Fruit fly (Drosophila melanogaster) whole organism, embryonic: ENCODE data around the gene Ced-12.

Experiments
- ATbp ChIP-seq: fragments of 200-800 bp; sonication (Bioruptor generic); optimal IDR thresholded peaks from 2 replicates; lab custom pipeline; 2017; ENCODE audit warnings: missing biosample characterization, mild to moderate bottlenecking, missing genetic modification characterization, missing genetic modification reagents
- Aef1 ChIP-seq: fragments of 200-800 bp; sonication (Bioruptor generic); IDR thresholded peaks from 3 replicates; pipeline ENCODE4 v1.3.6; 2022; ENCODE audit warnings: missing biosample characterization, missing genetic modification characterization
- B-H2 ChIP-seq: fragments of 200-800 bp; sonication (Bioruptor generic); optimal IDR thresholded peaks from 2 replicates; lab custom pipeline; 2018; ENCODE audit warnings: missing biosample characterization, mild to moderate bottlenecking, missing genetic modification characterization
- Bgb ChIP-seq: fragments of 200-800 bp; sonication (Bioruptor generic); IDR thresholded peaks from 2 replicates; pipeline ENCODE4 v1.3.6; 2022; ENCODE audit warnings: missing biosample characterization, missing genetic modification characterization; ENCODE audit not compliant: partially characterized antibody
- CG10462 ChIP-seq: fragments of 200-800 bp; sonication (Bioruptor generic); optimal IDR thresholded peaks from 2 replicates; lab custom pipeline; 2016; ENCODE audit warnings: missing biosample characterization, missing genetic modification characterization
- CG11093 ChIP-seq: fragments of 200-800 bp; sonication (Bioruptor generic); IDR thresholded peaks from 3 replicates; pipeline ENCODE4 v1.3.6; 2022; ENCODE audit warnings: missing biosample characterization, missing genetic modification characterization
- CG12104 ChIP-seq: fragments of 200-800 bp; sonication (Bioruptor generic); optimal IDR thresholded peaks from 3 replicates; lab custom pipeline; 2016; ENCODE audit warnings: missing biosample characterization, missing genetic modification characterization
- CG12391 ChIP-seq: fragments of 200-800 bp; sonication (Bioruptor generic); optimal IDR thresholded peaks from 3 replicates; lab custom pipeline; 2018; ENCODE audit warnings: missing biosample characterization, mild to moderate bottlenecking, missing genetic modification characterization, moderate library complexity
- CG12659 ChIP-seq: fragments of 200-800 bp; sonication (Bioruptor generic); optimal IDR thresholded peaks from 3 replicates; lab custom pipeline; 2017; ENCODE audit warnings: mild to moderate bottlenecking, missing biosample characterization, missing genetic modification reagents, missing genetic modification characterization
- CG14965 ChIP-seq: fragments of 200-800 bp; sonication (Bioruptor generic); optimal IDR thresholded peaks from 2 replicates; lab custom pipeline; 2016; ENCODE audit warnings: missing biosample characterization, missing genetic modification characterization, borderline replicate concordance
- CG15479 ChIP-seq: fragments of 200-800 bp; sonication (Bioruptor generic); optimal IDR thresholded peaks from 3 replicates; lab custom pipeline; 2019; ENCODE audit warnings: missing biosample characterization, mild to moderate bottlenecking, missing genetic modification characterization, moderate library complexity
- CG15514 ChIP-seq: fragments of 200-800 bp; sonication (Bioruptor generic); optimal IDR thresholded peaks from 3 replicates; lab custom pipeline; 2017; ENCODE audit warnings: missing biosample characterization, missing genetic modification characterization, mild to moderate bottlenecking, moderate library complexity, missing genetic modification reagents
- CG16779 ChIP-seq: fragments of 200-800 bp; sonication (Bioruptor generic); IDR thresholded peaks from 2 replicates; pipeline ENCODE4 v1.3.6; 2022; ENCODE audit warnings: missing biosample characterization, missing genetic modification characterization
- CG16813 ChIP-seq: fragments of 200-800 bp; sonication (Bioruptor generic); IDR thresholded peaks from 3 replicates; pipeline ENCODE4 v1.3.6; 2022; ENCODE audit warnings: missing biosample characterization, missing genetic modification characterization; ENCODE audit not compliant: partially characterized antibody
- CG18619 ChIP-seq: fragments of 200-800 bp; sonication (Bioruptor generic); optimal IDR thresholded peaks from 3 replicates; lab custom pipeline; 2017; ENCODE audit warnings: missing biosample characterization, mild to moderate bottlenecking, missing genetic modification characterization
- CG30020 ChIP-seq: fragments of 200-800 bp; optimal IDR thresholded peaks from 2 replicates; lab custom pipeline; 2019; ENCODE audit warnings: missing biosample characterization, mild to moderate bottlenecking, missing genetic modification characterization, moderate library complexity
- CG31365 ChIP-seq: fragments of 200-800 bp; sonication (Bioruptor generic); optimal IDR thresholded peaks from 2 replicates; lab custom pipeline; 2018; ENCODE audit warnings: missing biosample characterization, mild to moderate bottlenecking, missing genetic modification characterization
- CG33557 ChIP-seq: fragments of 200-800 bp; sonication (Bioruptor generic); optimal IDR thresholded peaks from 2 replicates; lab custom pipeline; 2019; ENCODE audit warnings: missing biosample characterization, mild to moderate bottlenecking, missing genetic modification characterization, moderate library complexity
- CG34422 ChIP-seq: fragments of 200-800 bp; sonication (Bioruptor generic); IDR thresholded peaks from 3 replicates; pipeline ENCODE4 v1.3.6; 2022; ENCODE audit warnings: missing biosample characterization, missing genetic modification characterization
- CG4707 ChIP-seq: fragments of 200-800 bp; sonication (Bioruptor generic); optimal IDR thresholded peaks from 2 replicates; lab custom pipeline; 2018; ENCODE audit warnings: missing biosample characterization, mild to moderate bottlenecking, missing genetic modification characterization, moderate library complexity
- CG7786 ChIP-seq: fragments of 200-800 bp; sonication (Bioruptor generic); optimal IDR thresholded peaks from 2 replicates; lab custom pipeline; 2016; ENCODE audit warnings: missing biosample characterization, missing genetic modification characterization
- Dfd ChIP-seq, 2 experiments: fragments of >200 bp; optimal IDR thresholded peaks; 2 replicates each; lab custom pipeline; 2017; ENCODE audit warnings: missing biosample characterization in 2 of 2, missing genetic modification characterization in 2 of 2
- Fer1 ChIP-seq: fragments of 200-800 bp; sonication (Bioruptor generic); optimal IDR thresholded peaks from 2 replicates; lab custom pipeline; 2017; ENCODE audit warnings: missing biosample characterization, mild to moderate bottlenecking, missing genetic modification characterization
- GATAe ChIP-seq: fragments of 200-800 bp; sonication (Bioruptor generic); conservative IDR thresholded peaks from 2 replicates; pipeline ENCODE4 v1.3.6; 2022; ENCODE audit warnings: missing biosample characterization, missing genetic modification characterization
- HHEX ChIP-seq: fragments of 200-800 bp; sonication (Bioruptor generic); optimal IDR thresholded peaks from 3 replicates; lab custom pipeline; 2017; ENCODE audit warnings: missing biosample characterization, mild to moderate bottlenecking, missing genetic modification characterization, missing genetic modification reagents
- HLHmδ ChIP-seq: fragments of 200-800 bp; sonication (Bioruptor generic); optimal IDR thresholded peaks from 2 replicates; lab custom pipeline; 2018; ENCODE audit warnings: missing biosample characterization, mild to moderate bottlenecking, missing genetic modification characterization, moderate library complexity
- Hr3 ChIP-seq: fragments of 200-800 bp; sonication (Bioruptor generic); optimal IDR thresholded peaks from 3 replicates; lab custom pipeline; 2016; ENCODE audit warnings: missing biosample characterization, missing genetic modification characterization
- Med ChIP-seq: fragments of 200-800 bp; sonication (Bioruptor generic); peaks from one replicate; lab custom pipeline; 2016; ENCODE audit warnings: missing biosample characterization, missing genetic modification characterization, mild to moderate bottlenecking, inconsistent platforms, moderate library complexity
- NC2β ChIP-seq: fragments of 200-800 bp; sonication (Bioruptor generic); optimal IDR thresholded peaks from 2 replicates; lab custom pipeline; 2016; ENCODE audit warnings: missing biosample characterization, missing genetic modification characterization
- Neu2 ChIP-seq: fragments of 200-800 bp; sonication (Bioruptor generic); optimal IDR thresholded peaks from 3 replicates; lab custom pipeline; 2016; ENCODE audit warnings: missing biosample characterization, missing genetic modification characterization, borderline replicate concordance
- Oli ChIP-seq: fragments of 200-800 bp; sonication (Bioruptor generic); optimal IDR thresholded peaks from 2 replicates; lab custom pipeline; 2018; ENCODE audit warnings: missing biosample characterization, mild to moderate bottlenecking, missing genetic modification characterization, moderate library complexity
- abd-A ChIP-seq: fragments of 200-800 bp; sonication (Bioruptor generic); optimal IDR thresholded peaks from 3 replicates; lab custom pipeline; 2019; ENCODE audit warnings: missing biosample characterization, mild to moderate bottlenecking, missing genetic modification characterization, moderate library complexity
- ase ChIP-seq: fragments of 200-800 bp; sonication (Bioruptor generic); IDR thresholded peaks from 3 replicates; pipeline ENCODE4 v1.3.6; 2022; ENCODE audit warnings: missing biosample characterization, missing genetic modification characterization
- bowl ChIP-seq: fragments of 200-800 bp; sonication (Bioruptor generic); IDR thresholded peaks from 2 replicates; pipeline ENCODE4 v1.3.6; 2022; ENCODE audit warnings: missing biosample characterization, missing genetic modification characterization
- dm ChIP-seq: fragments of 200-800 bp; sonication (Bioruptor generic); optimal IDR thresholded peaks from 3 replicates; lab custom pipeline; 2016; ENCODE audit warnings: missing biosample characterization, missing genetic modification characterization
- en ChIP-seq: fragments of 200-800 bp; sonication (Bioruptor generic); optimal IDR thresholded peaks from 2 replicates; lab custom pipeline; 2016; ENCODE audit warnings: missing biosample characterization, missing genetic modification characterization
- gce ChIP-seq: fragments of 200-800 bp; sonication (Bioruptor generic); IDR thresholded peaks from 3 replicates; pipeline ENCODE4 v1.3.6; 2022; ENCODE audit warnings: missing biosample characterization, missing genetic modification characterization
- gem ChIP-seq: fragments of 200-800 bp; sonication (Bioruptor generic); optimal IDR thresholded peaks from 2 replicates; lab custom pipeline; 2019; ENCODE audit warnings: missing biosample characterization, mild to moderate bottlenecking, missing genetic modification characterization, moderate library complexity
- gt ChIP-seq: fragments of 200-800 bp; sonication (Bioruptor generic); IDR thresholded peaks from 2 replicates; pipeline ENCODE4 v1.3.6; 2022; ENCODE audit warnings: missing biosample characterization, missing genetic modification characterization
- her ChIP-seq: fragments of 200-800 bp; sonication (Bioruptor generic); optimal IDR thresholded peaks from 2 replicates; lab custom pipeline; 2016; ENCODE audit warnings: missing biosample characterization, missing genetic modification characterization
- jumu ChIP-seq: fragments of 200-800 bp; sonication (Bioruptor generic); optimal IDR thresholded peaks from 3 replicates; lab custom pipeline; 2016; ENCODE audit warnings: missing biosample characterization, missing genetic modification characterization
- kay ChIP-seq: fragments of 200-800 bp; sonication (Bioruptor generic); optimal IDR thresholded peaks from 2 replicates; lab custom pipeline; 2016; ENCODE audit warnings: missing biosample characterization, missing genetic modification characterization
- oc ChIP-seq: fragments of 200-800 bp; sonication (Bioruptor generic); optimal IDR thresholded peaks from 2 replicates; lab custom pipeline; 2018; ENCODE audit warnings: missing biosample characterization, mild to moderate bottlenecking, missing genetic modification characterization, moderate library complexity
- org-1 ChIP-seq: fragments of 200-800 bp; sonication (Bioruptor generic); optimal IDR thresholded peaks from 2 replicates; lab custom pipeline; 2017; ENCODE audit warnings: missing biosample characterization, missing genetic modification characterization
- pum ChIP-seq: fragments of 200-800 bp; sonication (Bioruptor generic); optimal IDR thresholded peaks from 2 replicates; lab custom pipeline; 2016; ENCODE audit warnings: missing biosample characterization, missing genetic modification characterization
- repo ChIP-seq: fragments of 200-800 bp; sonication (Bioruptor generic); optimal IDR thresholded peaks from 2 replicates; lab custom pipeline; 2016; ENCODE audit warnings: missing biosample characterization, missing genetic modification characterization
- rib ChIP-seq: fragments of 200-800 bp; sonication (Bioruptor generic); IDR thresholded peaks from 2 replicates; pipeline ENCODE4 v1.3.6; 2022; ENCODE audit warnings: missing biosample characterization, missing genetic modification characterization
- ro ChIP-seq: fragments of 200-800 bp; sonication (Bioruptor generic); IDR thresholded peaks from 2 replicates; pipeline ENCODE4 v1.3.6; 2022; ENCODE audit warnings: missing biosample characterization, missing genetic modification characterization
- sens ChIP-seq: fragments of 200-800 bp; sonication (Bioruptor generic); peaks from one replicate; lab custom pipeline; 2016; ENCODE audit warnings: missing biosample characterization, missing genetic modification characterization
- tin ChIP-seq: fragments of 200-800 bp; sonication (Bioruptor generic); optimal IDR thresholded peaks from 3 replicates; lab custom pipeline; 2016; ENCODE audit warnings: missing biosample characterization, missing genetic modification characterization
- zen2 ChIP-seq: fragments of 200-800 bp; sonication (Bioruptor generic); IDR thresholded peaks from 3 replicates; pipeline ENCODE4 v1.3.6; 2022; ENCODE audit warnings: missing biosample characterization, missing genetic modification characterization; ENCODE audit not compliant: partially characterized antibody

The Ced-12 gene

DNA sequence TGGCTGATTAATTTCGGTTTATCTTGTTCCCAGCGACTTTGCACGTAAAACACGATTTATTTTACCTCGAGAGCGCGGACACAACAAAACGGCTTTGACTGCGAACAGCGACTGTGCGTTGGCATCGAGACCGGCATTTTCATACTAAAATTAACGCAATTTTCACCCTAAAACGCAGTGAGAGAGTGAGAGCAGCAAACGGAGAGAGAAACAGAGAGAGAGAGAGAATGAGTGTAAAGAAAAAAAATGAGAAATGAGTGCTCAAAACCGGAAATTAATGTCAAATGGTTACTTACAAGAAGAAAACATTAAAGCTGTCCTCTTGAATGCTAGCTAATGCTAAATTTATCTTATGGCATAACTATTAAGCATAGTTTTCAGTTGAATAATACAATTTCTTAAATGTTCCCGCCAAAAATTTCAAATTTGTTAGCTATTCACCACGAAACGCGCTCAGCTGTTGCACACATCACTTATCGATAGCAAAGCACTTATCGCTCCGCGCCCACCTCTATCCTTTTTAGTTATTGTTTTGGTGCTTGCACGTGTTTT is 41.7 kb upstream of the Ced-12 start, which contains the start of the genes JhI-21, RpL7-like and CG34164 (continued):
- TF ChIP-seq B-H2 (no peak), CG4707 (GFP tag; lab: Kevin White, UChicago) (no peak), repo (GFP tag; lab: Kevin White, UChicago) (no peak), GATAe (GFP tag; lab: Robert Waterston, UW) (no peak), Oli (tag; lab: Kevin White, UChicago) (no peak), CG15514 (GFP tag; lab: Kevin White, UChicago) (peak; percentile 41), her (GFP tag; lab: Kevin White, UChicago) (no peak), kay (no peak), oc (no peak), gt (GFP tag; lab: Robert Waterston, UW) (no peak), CG30020 (tag; lab: Kevin White, UChicago) (peak; percentile 2), Bgb (GFP tag; lab: Robert Waterston, UW) (peak; percentile 74), ATbp (GFP tag; lab: Kevin White, UChicago) (no peak), CG7786 (no peak), Neu2 (GFP tag; lab: Kevin White, UChicago) (no peak), CG10462 (GFP tag; lab: Kevin White, UChicago) (no peak), zen2 (no peak; the same call in 2 of the 3 replicates), ase (GFP tag; lab: Robert Waterston, UW) (no peak), HLHmδ (GFP tag; lab: Kevin White, UChicago) (peak; percentile 12), Aef1 (no peak), dm (GFP tag; lab: Kevin White, UChicago) (peak; percentile 88), ro (no peak), Fer1 (GFP tag; lab: Kevin White, UChicago) (no peak), CG33557 (GFP tag; lab: Kevin White, UChicago) (no peak), CG12659 (GFP tag; lab: Kevin White, UChicago) (peak; percentile 2), CG16813 (GFP tag; lab: Robert Waterston, UW) (peak; percentile 56; the same call in 2 of the 3 replicates), pum (GFP tag; lab: Kevin White, UChicago) (no peak), CG12104 (GFP tag; lab: Kevin White, UChicago) (no peak), en (GFP tag; lab: Kevin White, UChicago) (no peak), CG11093 (GFP tag; lab: Robert Waterston, UW) (no peak), NC2β (GFP tag; lab: Kevin White, UChicago) (no peak), gem (no peak), CG31365 (tag; lab: Kevin White, UChicago) (no peak), CG12391 (no peak), rib (no peak), org-1 (GFP tag; lab: Kevin White, UChicago) (no peak), CG14965 (GFP tag; lab: Kevin White, UChicago) (no peak), Med (GFP tag; lab: Kevin White, UChicago) (peak; percentile 71), jumu (GFP tag; lab: Kevin White, UChicago) (no peak), gce (0 out of 3 replicates have a peak, but pooled peaks have one; percentile 31), Dfd (GFP tag; optimal IDR thresholded peaks at IDR 0.05; lab: Kevin White, UChicago) (no peak), Hr3 (GFP tag; lab: Kevin White, UChicago) (no peak), abd-A (tag; lab: Kevin White, UChicago) (no peak), bowl (GFP tag; lab: Robert Waterston, UW) (no peak), tin (no peak), HHEX (GFP tag; lab: Kevin White, UChicago) (no peak), sens (GFP tag; lab: Kevin White, UChicago) (peak; percentile 82), CG15479 (no peak), CG16779 (no peak), CG34422 (GFP tag; lab: Robert Waterston, UW) (peak; percentile 78; the same call in 2 of the 3 replicates), CG18619 (GFP tag; lab: Kevin White, UChicago) (no peak)
